Fruit fly (Drosophila melanogaster) whole organism, adult: ENCODE measurements around the gene MFS9.

Experiments
- CG11617 ChIP-seq: fragments of 200-800 bp; sonication (Bioruptor generic); optimal IDR thresholded peaks from 2 replicates; lab custom pipeline; 2017; ENCODE audit warnings: mild to moderate bottlenecking, missing biosample characterization, missing genetic modification reagents, missing genetic modification characterization
- CG12768 ChIP-seq: fragments of 200-800 bp; sonication (Bioruptor generic); optimal IDR thresholded peaks from 2 replicates; lab custom pipeline; 2017; ENCODE audit warnings: missing biosample characterization, missing genetic modification characterization, mild to moderate bottlenecking, moderate library complexity, missing genetic modification reagents
- CG1620 ChIP-seq: fragments of 200-800 bp; sonication (Bioruptor generic); optimal IDR thresholded peaks from 2 replicates; lab custom pipeline; 2016; ENCODE audit warnings: missing biosample characterization, missing genetic modification characterization
- CG33017 ChIP-seq: fragments of 200-800 bp; sonication (Bioruptor generic); optimal IDR thresholded peaks from 2 replicates; lab custom pipeline; 2018; ENCODE audit warnings: missing biosample characterization, mild to moderate bottlenecking, missing genetic modification characterization, moderate library complexity
- CG5204 ChIP-seq: fragments of 200-800 bp; sonication (Bioruptor generic); optimal IDR thresholded peaks from 2 replicates; lab custom pipeline; 2016; ENCODE audit warnings: missing biosample characterization, missing genetic modification characterization
- CG7045 ChIP-seq: fragments of 200-800 bp; sonication (Bioruptor generic); optimal IDR thresholded peaks from 2 replicates; lab custom pipeline; 2017; ENCODE audit warnings: missing biosample characterization, mild to moderate bottlenecking, missing genetic modification characterization
- CG7101 ChIP-seq: fragments of 200-800 bp; sonication (Bioruptor generic); optimal IDR thresholded peaks from 2 replicates; lab custom pipeline; 2018; ENCODE audit warnings: missing biosample characterization, mild to moderate bottlenecking, missing genetic modification characterization, moderate library complexity
- Hr96 ChIP-seq: fragments of 200-800 bp; sonication (Bioruptor generic); optimal IDR thresholded peaks from 2 replicates; lab custom pipeline; 2016; ENCODE audit warnings: missing biosample characterization, missing genetic modification characterization
- bab1 ChIP-seq: fragments of 200-800 bp; sonication (Bioruptor generic); optimal IDR thresholded peaks from 3 replicates; lab custom pipeline; 2019; ENCODE audit warnings: missing biosample characterization, mild to moderate bottlenecking, missing genetic modification characterization, moderate library complexity
- cic ChIP-seq: fragments of 200-800 bp; sonication (Bioruptor generic); optimal IDR thresholded peaks from 2 replicates; lab custom pipeline; 2017; ENCODE audit warnings: missing biosample characterization, mild to moderate bottlenecking, missing genetic modification characterization, moderate library complexity
- kay ChIP-seq: fragments of 200-800 bp; sonication (Bioruptor generic); peaks from one replicate; lab custom pipeline; 2016; ENCODE audit warnings: missing biosample characterization, missing genetic modification characterization, borderline replicate concordance
- ovo ChIP-seq: fragments of 200-800 bp; sonication (Bioruptor generic); optimal IDR thresholded peaks from 2 replicates; lab custom pipeline; 2016; ENCODE audit warnings: missing biosample characterization, missing genetic modification characterization
- pad ChIP-seq: fragments of 200-800 bp; sonication (Bioruptor generic); optimal IDR thresholded peaks from 3 replicates; lab custom pipeline; 2017; ENCODE audit warnings: missing biosample characterization, missing genetic modification characterization, mild to moderate bottlenecking, moderate library complexity, missing genetic modification reagents
- tj ChIP-seq: fragments of 200-800 bp; sonication (Bioruptor generic); optimal IDR thresholded peaks from 3 replicates; lab custom pipeline; 2017; ENCODE audit warnings: missing biosample characterization, mild to moderate bottlenecking, missing genetic modification characterization, moderate library complexity

- TF ChIP-seq tj (GFP tag; lab: Kevin White, UChicago) (no peak), Hr96 (GFP tag; lab: Kevin White, UChicago) (no peak), CG5204 (GFP tag; lab: Kevin White, UChicago) (no peak), ovo (no peak), pad (no peak), CG12768 (GFP tag; lab: Kevin White, UChicago) (no peak), bab1 (GFP tag; lab: Kevin White, UChicago) (no peak), CG7045 (GFP tag; lab: Kevin White, UChicago) (no peak), CG33017 (tag; lab: Kevin White, UChicago) (no peak), cic (GFP tag; lab: Kevin White, UChicago) (no peak), CG7101 (no peak), CG11617 (GFP tag; lab: Kevin White, UChicago) (no peak), CG1620 (GFP tag; lab: Kevin White, UChicago) (no peak), kay (no peak)
Observed at dm6 chr3R:20464267-20464768, 48.0 kb downstream of the MFS9 start.
